Worm (Caenorhabditis elegans) whole organism, late embryonic: ENCODE results near the gene ced-6.

Source experiments
- F13H6.1 ChIP-seq: sonication (generic microtip); optimal IDR thresholded peaks from 2 replicates; lab custom pipeline; 2016; ENCODE audit warnings: missing genetic modification characterization, missing compliant biosample characterization
- nhr-11 ChIP-seq: fragments of 150-350 bp; optimal IDR thresholded peaks from 2 replicates; lab custom pipeline; 2014; ENCODE audit warnings: missing biosample characterization, missing genetic modification characterization
- nhr-232 ChIP-seq: sonication (generic microtip); optimal IDR thresholded peaks from 2 replicates; lab custom pipeline; 2016; ENCODE audit warnings: missing genetic modification characterization, missing compliant biosample characterization
- tbx-7 ChIP-seq: sonication (generic microtip); optimal IDR thresholded peaks from 2 replicates; lab custom pipeline; 2016; ENCODE audit warnings: missing genotype, missing genetic modification characterization, missing compliant biosample characterization

ce11 chrIII:5603439-5603986, 7.9 kb downstream of the ced-6 start, which contains the start of gene madf-11:
- TF ChIP-seq nhr-11 (tag; lab: Kevin White, UChicago) (no peak), tbx-7 (peak; percentile 70), nhr-232 (no peak), F13H6.1 (peak; percentile 18)
